Worm (Caenorhabditis elegans) whole organism, young adult: ENCODE measurements around the gene Y7A5A.6.

ENCODE experiments used
- B0019.2 ChIP-seq: fragments of 200-800 bp; sonication (Bioruptor generic); conservative IDR thresholded peaks from 2 replicates; pipeline ENCODE4 v1.3.6; 2022; ENCODE audit warnings: missing genetic modification reagents, missing genetic modification characterization, missing compliant biosample characterization
- D2030.7 ChIP-seq: fragments of 200-800 bp; sonication (Bioruptor generic); IDR thresholded peaks from 2 replicates; pipeline ENCODE4 v1.3.6; 2022; ENCODE audit warnings: missing genetic modification reagents, missing genetic modification characterization, missing compliant biosample characterization
- F33H1.4 ChIP-seq: fragments of 200-800 bp; sonication (Bioruptor generic); IDR thresholded peaks from 2 replicates; pipeline ENCODE4 v1.3.6; 2022; ENCODE audit warnings: missing genetic modification reagents, missing genetic modification characterization, missing compliant biosample characterization
- F39B2.1 ChIP-seq: fragments of 200-800 bp; sonication (Bioruptor generic); IDR thresholded peaks from 2 replicates; pipeline ENCODE4 v1.3.6; 2022; ENCODE audit warnings: missing genetic modification reagents, missing genetic modification characterization, missing compliant biosample characterization
- F49E8.2 ChIP-seq: sonication (generic microtip); optimal IDR thresholded peaks from 3 replicates; lab custom pipeline; 2017; ENCODE audit warnings: missing genetic modification characterization, mild to moderate bottlenecking, missing compliant biosample characterization, antibody characterized with exemption, moderate library complexity; ENCODE audit not compliant: insufficient read depth
- F52B5.7 ChIP-seq: sonication (generic microtip); optimal IDR thresholded peaks from 2 replicates; lab custom pipeline; 2016; ENCODE audit warnings: mild to moderate bottlenecking, missing genetic modification characterization, missing compliant biosample characterization
- F57A8.1 ChIP-seq: fragments of 200-800 bp; sonication (Bioruptor generic); optimal IDR thresholded peaks from 2 replicates; lab custom pipeline; 2018; ENCODE audit warnings: mild to moderate bottlenecking, missing genetic modification characterization, moderate library complexity, missing compliant biosample characterization
- Y56A3A.18 ChIP-seq: fragments of 200-800 bp; sonication (Bioruptor generic); IDR thresholded peaks from 2 replicates; pipeline ENCODE4 v1.3.6; 2022; ENCODE audit warnings: missing genetic modification reagents, missing genetic modification characterization, missing compliant biosample characterization
- Y79H2A.3 ChIP-seq: fragments of 200-800 bp; sonication (Bioruptor generic); conservative IDR thresholded peaks from 2 replicates; pipeline ENCODE4 v1.3.6; 2022; ENCODE audit warnings: missing genetic modification reagents, missing genetic modification characterization, missing compliant biosample characterization
- akir-1 ChIP-seq: fragments of 200-800 bp; sonication (Bioruptor generic); optimal IDR thresholded peaks from 2 replicates; lab custom pipeline; 2018; ENCODE audit warnings: mild to moderate bottlenecking, missing genetic modification characterization, moderate library complexity, missing compliant biosample characterization
- atf-7 ChIP-seq: sonication (generic microtip); optimal IDR thresholded peaks from 2 replicates; lab custom pipeline; 2017; ENCODE audit warnings: mild to moderate bottlenecking, missing genetic modification characterization, missing compliant biosample characterization
- attf-3 ChIP-seq: fragments of 200-800 bp; sonication (Bioruptor generic); conservative IDR thresholded peaks from 2 replicates; pipeline ENCODE4 v1.3.6; 2022; ENCODE audit warnings: missing genetic modification reagents, missing genetic modification characterization, missing compliant biosample characterization
- ccch-3 ChIP-seq: fragments of 200-800 bp; sonication (Bioruptor generic); optimal IDR thresholded peaks from 2 replicates; lab custom pipeline; 2018; ENCODE audit warnings: mild to moderate bottlenecking, missing genetic modification characterization, missing compliant biosample characterization
- cebp-2 ChIP-seq: fragments of 200-800 bp; sonication (Bioruptor generic); IDR thresholded peaks from 2 replicates; pipeline ENCODE4 v1.3.6; 2022; ENCODE audit warnings: missing genetic modification characterization, missing compliant biosample characterization
- ceh-27 ChIP-seq: fragments of 200-800 bp; sonication (Bioruptor generic); optimal IDR thresholded peaks from 2 replicates; lab custom pipeline; 2018; ENCODE audit warnings: mild to moderate bottlenecking, missing genetic modification characterization, moderate library complexity, missing compliant biosample characterization
- dpff-1 ChIP-seq: sonication (generic microtip); optimal IDR thresholded peaks from 2 replicates; lab custom pipeline; 2017; ENCODE audit warnings: mild to moderate bottlenecking, missing genetic modification characterization, missing compliant biosample characterization
- dpl-1 ChIP-seq: fragments of 150-350 bp; optimal IDR thresholded peaks from 2 replicates; lab custom pipeline; 2014; ENCODE audit warnings: missing biosample characterization, missing genetic modification reagents, missing genetic modification characterization
- egl-18 ChIP-seq: fragments of 200-800 bp; sonication (Bioruptor generic); IDR thresholded peaks from 2 replicates; pipeline ENCODE4 v1.3.6; 2022; ENCODE audit warnings: missing genetic modification reagents, missing genetic modification characterization, missing compliant biosample characterization
- egrh-3 ChIP-seq: fragments of 200-800 bp; sonication (Bioruptor generic); IDR thresholded peaks from 2 replicates; pipeline ENCODE4 v1.3.6; 2022; ENCODE audit warnings: missing genetic modification reagents, missing genetic modification characterization, missing compliant biosample characterization
- hlh-12 ChIP-seq: sonication (generic microtip); optimal IDR thresholded peaks from 2 replicates; lab custom pipeline; 2016; ENCODE audit warnings: missing genetic modification characterization, missing compliant biosample characterization
- hmg-20 ChIP-seq: fragments of 200-800 bp; sonication (Bioruptor generic); IDR thresholded peaks from 2 replicates; pipeline ENCODE4 v1.3.6; 2022; ENCODE audit warnings: missing genetic modification reagents, missing genetic modification characterization, missing compliant biosample characterization
- let-526 ChIP-seq: fragments of 200-800 bp; sonication (Bioruptor generic); IDR thresholded peaks from 2 replicates; pipeline ENCODE4 v1.3.6; 2022; ENCODE audit warnings: missing genetic modification reagents, missing genetic modification characterization, missing compliant biosample characterization
- let-607 ChIP-seq, 2 experiments: fragments of 200-800 bp in 1 of 2; sonication (Bioruptor generic) in 1 of 2; sonication (generic microtip) in 1 of 2; optimal IDR thresholded peaks; 2 replicates each; lab custom pipeline; 2016 to 2018; ENCODE audit warnings: mild to moderate bottlenecking in 2 of 2, missing compliant biosample characterization in 2 of 2, missing genetic modification characterization in 2 of 2, moderate library complexity in 2 of 2, missing genotype in 1 of 2
- lin-26 ChIP-seq: fragments of 200-800 bp; sonication (Bioruptor generic); IDR thresholded peaks from 2 replicates; pipeline ENCODE4 v1.3.6; 2022; ENCODE audit warnings: missing genetic modification reagents, missing genetic modification characterization, missing compliant biosample characterization
- lin-35 ChIP-seq, 3 experiments: fragments of 150-350 bp in 2 of 3; sonication (generic microtip) in 1 of 3; optimal IDR thresholded peaks; 2 replicates each; lab custom pipeline; 2014 to 2018; ENCODE audit warnings: missing biosample characterization in 3 of 3, missing genetic modification characterization in 3 of 3, missing genetic modification reagents in 3 of 3
- lir-1 ChIP-seq: fragments of 200-800 bp; sonication (Bioruptor generic); conservative IDR thresholded peaks from 2 replicates; pipeline ENCODE4 v1.3.6; 2022; ENCODE audit warnings: missing genetic modification reagents, missing genetic modification characterization, missing compliant biosample characterization
- lsl-1 ChIP-seq: fragments of 200-800 bp; sonication (Bioruptor generic); optimal IDR thresholded peaks from 2 replicates; lab custom pipeline; 2018; ENCODE audit warnings: mild to moderate bottlenecking, missing genetic modification characterization, moderate library complexity, missing compliant biosample characterization
- madf-3 ChIP-seq: fragments of 200-800 bp; sonication (Bioruptor generic); IDR thresholded peaks from 2 replicates; pipeline ENCODE4 v1.3.6; 2022; ENCODE audit warnings: missing genetic modification reagents, missing genetic modification characterization, missing compliant biosample characterization
- madf-8 ChIP-seq: fragments of 200-800 bp; sonication (Bioruptor generic); conservative IDR thresholded peaks from 2 replicates; pipeline ENCODE4 v1.3.6; 2022; ENCODE audit warnings: missing genetic modification reagents, missing genetic modification characterization, missing compliant biosample characterization
- nhr-90 ChIP-seq: sonication (generic microtip); optimal IDR thresholded peaks from 2 replicates; lab custom pipeline; 2016; ENCODE audit warnings: missing genotype, mild to moderate bottlenecking, missing genetic modification characterization, missing compliant biosample characterization
- rec-8 ChIP-seq, 2 experiments: sonication (generic microtip); optimal IDR thresholded peaks; 2 replicates each; lab custom pipeline; 2016; ENCODE audit warnings: mild to moderate bottlenecking in 2 of 2, missing genetic modification characterization in 2 of 2, missing genetic modification reagents in 2 of 2, missing genotype in 2 of 2, missing biosample characterization in 1 of 2, missing compliant biosample characterization in 1 of 2, moderate library complexity in 1 of 2
- repo-1 ChIP-seq: sonication (generic microtip); optimal IDR thresholded peaks from 2 replicates; lab custom pipeline; 2017; ENCODE audit warnings: mild to moderate bottlenecking, missing genetic modification characterization, missing compliant biosample characterization
- rpc-1 ChIP-seq, 2 experiments: fragments of 150-350 bp in 1 of 2; sonication (generic microtip) in 1 of 2; optimal IDR thresholded peaks; 2 replicates each; lab custom pipeline; 2014 to 2018; ENCODE audit warnings: missing biosample characterization in 1 of 2, missing genetic modification characterization in 1 of 2, missing genetic modification reagents in 1 of 2, missing genotype in 1 of 2
- snpc-1.1 ChIP-seq: sonication (generic microtip); optimal IDR thresholded peaks from 2 replicates; lab custom pipeline; 2017; ENCODE audit warnings: missing genetic modification characterization, mild to moderate bottlenecking, missing compliant biosample characterization, antibody characterized with exemption, moderate library complexity, missing genotype, missing genetic modification reagents; ENCODE audit not compliant: insufficient read depth
- snpc-4 ChIP-seq, 5 experiments: fragments of 150-350 bp in 1 of 5; sonication (generic microtip) in 4 of 5; optimal IDR thresholded peaks; 2 replicates each; lab custom pipeline; 2014 to 2018; ENCODE audit warnings: missing genetic modification characterization in 5 of 5, missing biosample characterization in 3 of 5, antibody characterized with exemption in 2 of 5, mild to moderate bottlenecking in 2 of 5, missing compliant biosample characterization in 2 of 5, missing genotype in 2 of 5, moderate library complexity in 2 of 5, missing genetic modification reagents in 1 of 5
- tbx-9 ChIP-seq: sonication (generic microtip); optimal IDR thresholded peaks from 2 replicates; lab custom pipeline; 2016; ENCODE audit warnings: borderline replicate concordance, missing genetic modification characterization, inconsistent platforms, missing compliant biosample characterization
- unc-130 ChIP-seq: sonication (generic microtip); optimal IDR thresholded peaks from 2 replicates; lab custom pipeline; 2016; ENCODE audit warnings: missing genetic modification reagents, missing genetic modification characterization, missing compliant biosample characterization
- xnd-1 ChIP-seq: sonication (generic microtip); optimal IDR thresholded peaks from 2 replicates; lab custom pipeline; 2016; ENCODE audit warnings: missing genotype, missing genetic modification reagents, missing genetic modification characterization, missing compliant biosample characterization
- ztf-22 ChIP-seq: fragments of 200-800 bp; sonication (Bioruptor generic); optimal IDR thresholded peaks from 2 replicates; lab custom pipeline; 2018; ENCODE audit warnings: mild to moderate bottlenecking, missing genetic modification characterization, moderate library complexity, missing compliant biosample characterization
- ztf-3 ChIP-seq: fragments of 200-800 bp; sonication (Bioruptor generic); optimal IDR thresholded peaks from 2 replicates; lab custom pipeline; 2018; ENCODE audit warnings: mild to moderate bottlenecking, missing genetic modification characterization, missing compliant biosample characterization

Gene Y7A5A.6

DNA sequence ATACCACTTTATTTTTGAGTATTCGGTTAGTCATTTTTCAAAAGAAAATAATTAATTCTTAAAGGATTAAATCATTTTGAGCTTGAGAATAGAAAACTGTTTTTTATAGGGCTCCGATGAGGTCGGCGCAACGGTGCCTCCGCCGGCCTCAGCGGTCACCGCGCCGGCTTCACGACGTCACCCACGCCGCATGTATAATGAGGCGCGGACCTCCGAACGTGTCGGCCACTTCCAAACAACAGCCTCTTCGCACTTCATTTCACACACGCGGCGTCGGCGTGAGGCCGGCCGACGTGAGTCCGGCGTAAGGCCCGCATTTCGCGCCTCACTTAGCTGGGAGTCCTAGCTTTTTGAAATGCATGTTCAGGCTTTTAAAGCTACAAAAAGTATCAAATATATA is 32.6 kb downstream of the Y7A5A.6 start:
- TF ChIP-seq B0019.2 (GFP tag; lab: Robert Waterston, UW): no peak
- peak; percentile 62; the same call in 1 of the 2 replicates for TF ChIP-seq egrh-3 (GFP tag; lab: Robert Waterston, UW)
- TF ChIP-seq hlh-12 (tag; lab: Kevin White, UChicago): no peak
- TF ChIP-seq snpc-4 (GFP tag; optimal IDR thresholded peaks at IDR 0.05; lab: Kevin White, UChicago): no peak
- peak in 2 of 4 experiments; percentile 31 to 35 for TF ChIP-seq snpc-4 (tag; optimal IDR thresholded peaks at IDR 0.05; lab: Kevin White, UChicago)
- TF ChIP-seq F33H1.4 (GFP tag; lab: Robert Waterston, UW): no peak
- TF ChIP-seq akir-1: no peak

DNA sequence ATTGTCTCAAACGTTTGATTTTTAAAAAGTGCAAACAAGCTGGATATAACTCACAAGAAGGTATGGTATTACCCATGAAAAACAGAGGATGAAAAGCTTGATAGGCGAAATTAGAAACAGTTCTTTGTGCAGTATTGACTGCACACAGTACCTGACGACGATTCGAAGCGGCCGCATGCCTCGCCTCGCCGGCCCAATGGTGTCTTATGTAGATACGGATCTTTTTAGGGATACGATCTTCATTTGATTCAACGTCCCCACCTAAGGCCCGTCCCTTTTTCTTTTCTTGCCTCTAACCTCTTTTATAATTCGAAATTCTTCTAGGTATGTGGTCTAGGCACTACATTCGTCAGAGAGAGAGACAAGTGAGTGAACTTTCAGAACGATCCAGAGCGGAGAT is 33.3 kb downstream of the Y7A5A.6 start, which contains the start of gene bus-17:
Gene bus-17 (minus strand): TSS at position 208 of the 400 bp plus-strand sequence.
- TF ChIP-seq lir-1 (GFP tag; lab: Robert Waterston, UW) (no peak), nhr-90 (tag; lab: Kevin White, UChicago) (no peak), F49E8.2 (no peak), lin-35 (GFP tag; optimal IDR thresholded peaks at IDR 0.05; lab: Kevin White, UChicago) (no peak)

- TF ChIP-seq snpc-4 (GFP tag; optimal IDR thresholded peaks at IDR 0.05; lab: Kevin White, UChicago) (no peak), snpc-4 (tag; optimal IDR thresholded peaks at IDR 0.05; lab: Kevin White, UChicago) (peak in 2 of 4 experiments; percentile 53 to 69), ccch-3 (GFP tag; lab: Kevin White, UChicago) (no peak), F57A8.1 (no peak), rec-8 (tag; optimal IDR thresholded peaks at IDR 0.05; lab: Kevin White, UChicago) (no peak), madf-8 (GFP tag; lab: Robert Waterston, UW) (no peak)
- TF ChIP-seq, all 124 proteins: peak for 1
These were observed 40.3 kb downstream of the Y7A5A.6 start for ce11 chrX:15759222-15759621.

DNA sequence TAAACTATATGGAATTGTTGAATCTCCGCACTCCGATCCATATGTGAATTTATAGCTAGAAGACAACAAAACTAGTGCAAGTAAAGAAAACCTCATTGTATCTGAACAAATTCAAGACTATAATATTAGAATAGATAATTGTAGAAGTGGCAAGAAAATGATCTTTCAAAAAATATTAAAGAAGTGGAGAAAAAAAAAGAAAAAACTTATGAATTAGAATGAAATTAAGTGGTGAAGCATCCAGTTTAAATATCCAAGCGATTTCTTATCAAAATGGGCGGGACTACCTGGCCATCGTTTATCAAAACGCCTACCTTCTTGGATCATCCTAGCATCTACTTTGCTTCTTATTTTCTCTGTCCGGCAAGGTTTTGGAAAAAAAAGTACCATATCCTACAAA is 42.3 kb downstream of the Y7A5A.6 start, which contains the start of gene wrt-4:
Gene wrt-4 (minus strand): TSS at position 101 of the 400 bp plus-strand sequence.
- TF ChIP-seq ceh-27 (GFP tag; lab: Kevin White, UChicago) (no peak), hmg-20 (GFP tag; lab: Robert Waterston, UW) (no peak), akir-1 (no peak), F39B2.1 (GFP tag; lab: Robert Waterston, UW) (no peak), xnd-1 (tag; lab: Kevin White, UChicago) (no peak), rpc-1 (optimal IDR thresholded peaks at IDR 0.05; lab: Kevin White, UChicago) (no peak), rpc-1 (tag; optimal IDR thresholded peaks at IDR 0.05; lab: Kevin White, UChicago) (no peak), F49E8.2 (no peak), madf-3 (GFP tag; lab: Robert Waterston, UW) (no peak), attf-3 (no peak), lin-26 (GFP tag; lab: Robert Waterston, UW) (no peak), atf-7 (tag; lab: Kevin White, UChicago) (no peak), F52B5.7 (no peak), repo-1 (no peak), nhr-90 (tag; lab: Kevin White, UChicago) (no peak), let-607 (tag; optimal IDR thresholded peaks at IDR 0.05; lab: Kevin White, UChicago) (no peak), cebp-2 (GFP tag; lab: Robert Waterston, UW) (no peak), unc-130 (no peak), D2030.7 (no peak)

- TF ChIP-seq tbx-9 (tag; lab: Kevin White, UChicago) (no peak), snpc-1.1 (tag; lab: Kevin White, UChicago) (peak; percentile 8), Y56A3A.18 (peak; percentile 39; the same call in 1 of the 2 replicates), let-526 (GFP tag; lab: Robert Waterston, UW) (no peak), F52B5.7 (no peak), ztf-3 (no peak), egl-18 (no peak), repo-1 (no peak), lsl-1 (GFP tag; lab: Kevin White, UChicago) (no peak), dpff-1 (tag; lab: Kevin White, UChicago) (no peak), rec-8 (tag; optimal IDR thresholded peaks at IDR 0.05; lab: Kevin White, UChicago) (no peak), Y79H2A.3 (GFP tag; lab: Robert Waterston, UW) (no peak), dpl-1 (GFP tag; lab: Kevin White, UChicago) (no peak), ztf-22 (GFP tag; lab: Kevin White, UChicago) (no peak), attf-3 (no peak)
These were observed 48.2 kb downstream of the Y7A5A.6 start for ce11 chrX:15751245-15751644.
